Worm (Caenorhabditis elegans) whole organism, L1 larva: Measurements from ENCODE around the gene C02B8.3.

Source experiments
- C04F5.9 ChIP-seq: sonication (generic microtip); optimal IDR thresholded peaks from 2 replicates; lab custom pipeline; 2016; ENCODE audit warnings: missing genetic modification characterization, missing compliant biosample characterization
- C16A3.4 ChIP-seq: fragments of 150-350 bp; optimal IDR thresholded peaks from 2 replicates; lab custom pipeline; 2014; ENCODE audit warnings: missing biosample characterization, missing genetic modification characterization
- C34B4.2 ChIP-seq: sonication (generic microtip); optimal IDR thresholded peaks from 2 replicates; lab custom pipeline; 2017; ENCODE audit warnings: mild to moderate bottlenecking, missing genetic modification characterization, missing compliant biosample characterization
- Y116A8C.19 ChIP-seq: sonication (generic microtip); optimal IDR thresholded peaks from 2 replicates; lab custom pipeline; 2016; ENCODE audit warnings: missing compliant biosample characterization, missing genetic modification characterization, borderline replicate concordance
- alr-1 ChIP-seq: fragments of 200-800 bp; sonication (Bioruptor generic); optimal IDR thresholded peaks from 2 replicates; lab custom pipeline; 2018; ENCODE audit warnings: borderline replicate concordance, mild to moderate bottlenecking, missing genetic modification characterization, missing compliant biosample characterization
- aly-2 ChIP-seq: fragments of 150-350 bp; optimal IDR thresholded peaks from 2 replicates; lab custom pipeline; 2014; ENCODE audit warnings: missing biosample characterization, missing genetic modification characterization
- blmp-1 ChIP-seq: fragments of 150-350 bp; optimal IDR thresholded peaks from 2 replicates; lab custom pipeline; 2014; ENCODE audit warnings: missing biosample characterization, missing genetic modification characterization
- ceh-63 ChIP-seq: fragments of 200-800 bp; sonication (Bioruptor generic); optimal IDR thresholded peaks from 2 replicates; lab custom pipeline; 2018; ENCODE audit warnings: mild to moderate bottlenecking, missing genetic modification characterization, missing compliant biosample characterization
- ceh-8 ChIP-seq: fragments of 200-800 bp; sonication (Bioruptor generic); optimal IDR thresholded peaks from 2 replicates; lab custom pipeline; 2018; ENCODE audit warnings: mild to moderate bottlenecking, missing genetic modification characterization, moderate library complexity, missing compliant biosample characterization
- ceh-82 ChIP-seq, 3 experiments: fragments of 150-350 bp in 1 of 3; sonication (generic microtip) in 2 of 3; optimal IDR thresholded peaks; 2 replicates each; lab custom pipeline; 2014 to 2017; ENCODE audit warnings: missing biosample characterization in 3 of 3, missing genetic modification characterization in 3 of 3
- ceh-88 ChIP-seq: fragments of 200-800 bp; sonication (Bioruptor generic); IDR thresholded peaks from 2 replicates; pipeline ENCODE4 v1.3.6; 2022; ENCODE audit warnings: missing genetic modification characterization, missing compliant biosample characterization
- ceh-90 ChIP-seq: sonication (generic microtip); optimal IDR thresholded peaks from 2 replicates; lab custom pipeline; 2016; ENCODE audit warnings: missing genetic modification characterization, missing compliant biosample characterization
- ces-1 ChIP-seq: fragments of 150-350 bp; optimal IDR thresholded peaks from 2 replicates; lab custom pipeline; 2014; ENCODE audit warnings: missing biosample characterization, missing genetic modification reagents, missing genetic modification characterization
- dpl-1 ChIP-seq, 3 experiments: fragments of 150-350 bp in 2 of 3; sonication (generic microtip) in 1 of 3; optimal IDR thresholded peaks; 2 replicates each; lab custom pipeline; 2014 to 2017; ENCODE audit warnings: missing biosample characterization in 3 of 3, missing genetic modification characterization in 3 of 3, missing genetic modification reagents in 3 of 3
- dsc-1 ChIP-seq: sonication (generic microtip); optimal IDR thresholded peaks from 2 replicates; lab custom pipeline; 2016; ENCODE audit warnings: mild to moderate bottlenecking, missing genetic modification characterization, missing compliant biosample characterization
- efl-3 ChIP-seq: fragments of 200-800 bp; sonication (Bioruptor generic); optimal IDR thresholded peaks from 2 replicates; lab custom pipeline; 2018; ENCODE audit warnings: mild to moderate bottlenecking, missing genetic modification characterization, missing compliant biosample characterization
- egl-27 ChIP-seq, 2 experiments: fragments of 150-350 bp in 1 of 2; sonication (generic microtip); optimal IDR thresholded peaks; 3 replicates each; lab custom pipeline; 2017 to 2018; ENCODE audit warnings: missing biosample characterization in 2 of 2, missing genetic modification characterization in 2 of 2, missing genetic modification reagents in 2 of 2
- fkh-10 ChIP-seq: sonication (generic microtip); optimal IDR thresholded peaks from 2 replicates; lab custom pipeline; 2017; ENCODE audit warnings: missing biosample characterization, missing genetic modification reagents, missing genetic modification characterization
- fkh-4 ChIP-seq: sonication (generic microtip); optimal IDR thresholded peaks from 2 replicates; lab custom pipeline; 2016; ENCODE audit warnings: missing compliant biosample characterization, missing genetic modification characterization, borderline replicate concordance
- hlh-17 ChIP-seq: fragments of 200-800 bp; sonication (Bioruptor generic); optimal IDR thresholded peaks from 2 replicates; lab custom pipeline; 2018; ENCODE audit warnings: missing genetic modification characterization, mild to moderate bottlenecking, missing compliant biosample characterization, moderate library complexity, borderline replicate concordance
- hpl-2 ChIP-seq: fragments of 150-350 bp; optimal IDR thresholded peaks from 2 replicates; lab custom pipeline; 2014; ENCODE audit warnings: missing biosample characterization, missing genetic modification reagents, missing genetic modification characterization
- isw-1 ChIP-seq: fragments of 200-800 bp; sonication (Bioruptor generic); IDR thresholded peaks from 2 replicates; pipeline ENCODE4 v1.3.6; 2022; ENCODE audit warnings: missing genetic modification characterization, missing compliant biosample characterization
- jun-1 ChIP-seq: fragments of 150-350 bp; optimal IDR thresholded peaks from 2 replicates; lab custom pipeline; 2014; ENCODE audit warnings: missing biosample characterization, missing genetic modification reagents, missing genetic modification characterization
- lin-14 ChIP-seq: fragments of 200-800 bp; sonication (Bioruptor generic); optimal IDR thresholded peaks from 2 replicates; lab custom pipeline; 2018; ENCODE audit warnings: mild to moderate bottlenecking, missing genetic modification characterization, moderate library complexity, missing compliant biosample characterization
- lin-35 ChIP-seq, 2 experiments: fragments of 150-350 bp; optimal IDR thresholded peaks; 2 replicates each; lab custom pipeline; 2014; ENCODE audit warnings: missing biosample characterization in 2 of 2, missing genetic modification characterization in 2 of 2, missing genetic modification reagents in 2 of 2
- lin-39 ChIP-seq: fragments of 150-350 bp; optimal IDR thresholded peaks from 2 replicates; lab custom pipeline; 2014; ENCODE audit warnings: missing biosample characterization, missing genetic modification reagents, missing genetic modification characterization
- lir-3 ChIP-seq: sonication (generic microtip); optimal IDR thresholded peaks from 2 replicates; lab custom pipeline; 2016; ENCODE audit warnings: mild to moderate bottlenecking, missing genetic modification characterization, moderate library complexity, missing compliant biosample characterization; ENCODE audit not compliant: poor library complexity
- mdl-1 ChIP-seq, 2 experiments: fragments of 150-350 bp; optimal IDR thresholded peaks; 2 replicates each; lab custom pipeline; 2014 to 2017; ENCODE audit warnings: missing biosample characterization in 2 of 2, missing genetic modification characterization in 2 of 2, inconsistent platforms in 1 of 2
- mef-2 ChIP-seq: fragments of 150-350 bp; optimal IDR thresholded peaks from 2 replicates; lab custom pipeline; 2014; ENCODE audit warnings: missing biosample characterization, missing genetic modification characterization
- mep-1 ChIP-seq: fragments of 150-350 bp; optimal IDR thresholded peaks from 2 replicates; lab custom pipeline; 2014; ENCODE audit warnings: missing biosample characterization, missing genetic modification characterization
- nhr-11 ChIP-seq: fragments of 150-350 bp; optimal IDR thresholded peaks from 2 replicates; lab custom pipeline; 2014; ENCODE audit warnings: missing biosample characterization, missing genetic modification characterization
- nhr-12 ChIP-seq: sonication (generic microtip); optimal IDR thresholded peaks from 2 replicates; lab custom pipeline; 2017; ENCODE audit warnings: missing biosample characterization, missing genetic modification characterization
- nhr-19 ChIP-seq: fragments of 200-800 bp; sonication (Bioruptor generic); conservative IDR thresholded peaks from 2 replicates; pipeline ENCODE4 v1.3.6; 2022; ENCODE audit warnings: missing genetic modification characterization, missing compliant biosample characterization
- nhr-20 ChIP-seq: sonication (generic microtip); optimal IDR thresholded peaks from 2 replicates; lab custom pipeline; 2016; ENCODE audit warnings: mild to moderate bottlenecking, missing genetic modification characterization, missing compliant biosample characterization
- nhr-237 ChIP-seq: fragments of 150-350 bp; optimal IDR thresholded peaks from 2 replicates; lab custom pipeline; 2014; ENCODE audit warnings: missing biosample characterization, missing genetic modification characterization
- nhr-28 ChIP-seq: fragments of 150-350 bp; optimal IDR thresholded peaks from 2 replicates; lab custom pipeline; 2014; ENCODE audit warnings: missing biosample characterization, missing genetic modification characterization
- nhr-47 ChIP-seq: sonication (generic microtip); optimal IDR thresholded peaks from 2 replicates; lab custom pipeline; 2016; ENCODE audit warnings: mild to moderate bottlenecking, missing genetic modification characterization, moderate library complexity, missing compliant biosample characterization
- nhr-76 ChIP-seq: sonication (generic microtip); optimal IDR thresholded peaks from 2 replicates; lab custom pipeline; 2017; ENCODE audit warnings: missing biosample characterization, missing genetic modification characterization
- nhr-77 ChIP-seq: fragments of 150-350 bp; optimal IDR thresholded peaks from 2 replicates; lab custom pipeline; 2014; ENCODE audit warnings: missing biosample characterization, missing genetic modification characterization
- pqm-1 ChIP-seq: sonication (generic microtip); optimal IDR thresholded peaks from 3 replicates; lab custom pipeline; 2017; ENCODE audit warnings: missing biosample characterization, missing genetic modification characterization
- snu-23 ChIP-seq: sonication (generic microtip); optimal IDR thresholded peaks from 2 replicates; lab custom pipeline; 2016; ENCODE audit warnings: missing genetic modification characterization, missing compliant biosample characterization
- sptf-1 ChIP-seq: fragments of 150-350 bp; optimal IDR thresholded peaks from 2 replicates; lab custom pipeline; 2014; ENCODE audit warnings: missing biosample characterization, missing genetic modification characterization
- sup-37 ChIP-seq: fragments of 200-800 bp; sonication (Bioruptor generic); optimal IDR thresholded peaks from 2 replicates; lab custom pipeline; 2018; ENCODE audit warnings: mild to moderate bottlenecking, missing genetic modification characterization, missing compliant biosample characterization
- swsn-7 ChIP-seq: sonication (generic microtip); optimal IDR thresholded peaks from 2 replicates; lab custom pipeline; 2016; ENCODE audit warnings: missing genetic modification characterization, missing compliant biosample characterization
- tbx-2 ChIP-seq: sonication (generic microtip); optimal IDR thresholded peaks from 2 replicates; lab custom pipeline; 2016; ENCODE audit warnings: missing genetic modification characterization, missing compliant biosample characterization
- tlp-1 ChIP-seq: fragments of 150-350 bp; optimal IDR thresholded peaks from 2 replicates; lab custom pipeline; 2014; ENCODE audit warnings: missing biosample characterization, missing genetic modification characterization
- unc-130 ChIP-seq: fragments of 150-350 bp; optimal IDR thresholded peaks from 2 replicates; lab custom pipeline; 2017; ENCODE audit warnings: missing biosample characterization, missing genetic modification characterization, inconsistent platforms
- unc-62 ChIP-seq: fragments of 150-350 bp; optimal IDR thresholded peaks from 2 replicates; lab custom pipeline; 2014; ENCODE audit warnings: missing biosample characterization, missing genetic modification reagents, missing genetic modification characterization
- unc-98 ChIP-seq: fragments of 200-800 bp; sonication (Bioruptor generic); IDR thresholded peaks from 2 replicates; pipeline ENCODE4 v1.3.6; 2022; ENCODE audit warnings: missing genetic modification characterization, missing compliant biosample characterization
- vab-15 ChIP-seq: sonication (generic microtip); optimal IDR thresholded peaks from 2 replicates; lab custom pipeline; 2017; ENCODE audit warnings: missing genotype, mild to moderate bottlenecking, missing genetic modification characterization, missing compliant biosample characterization
- xbp-1 ChIP-seq: sonication (generic microtip); optimal IDR thresholded peaks from 2 replicates; lab custom pipeline; 2016; ENCODE audit warnings: missing genetic modification characterization, missing compliant biosample characterization
- zag-1 ChIP-seq: fragments of 150-350 bp; optimal IDR thresholded peaks from 2 replicates; lab custom pipeline; 2014; ENCODE audit warnings: missing biosample characterization, missing genetic modification characterization
- zip-4 ChIP-seq: fragments of 200-800 bp; sonication (Bioruptor generic); optimal IDR thresholded peaks from 2 replicates; lab custom pipeline; 2018; ENCODE audit warnings: mild to moderate bottlenecking, missing genetic modification characterization, moderate library complexity, missing compliant biosample characterization

The C02B8.3 gene

ce11 chrX:8136276-8136891 is 2.9 kb upstream of the C02B8.3 start, which contains the start of gene C02B8.6 (continued):
- TF ChIP-seq nhr-28 (no peak), fkh-4 (tag; lab: Kevin White, UChicago) (no peak), dsc-1 (tag; lab: Kevin White, UChicago) (peak; percentile 13), jun-1 (no peak), unc-98 (GFP tag; lab: Robert Waterston, UW) (no peak), unc-130 (tag; lab: Kevin White, UChicago) (no peak), lin-39 (tag; lab: Kevin White, UChicago) (no peak), ceh-88 (no peak), ces-1 (no peak), fkh-10 (GFP tag; lab: Kevin White, UChicago) (no peak), efl-3 (GFP tag; lab: Kevin White, UChicago) (no peak), mef-2 (tag; lab: Kevin White, UChicago) (no peak), hlh-17 (GFP tag; lab: Kevin White, UChicago) (no peak), pqm-1 (tag; lab: Kevin White, UChicago) (no peak), nhr-20 (tag; lab: Kevin White, UChicago) (peak; percentile 25), mep-1 (tag; lab: Kevin White, UChicago) (peak; percentile 79), ceh-63 (no peak), zag-1 (tag; lab: Kevin White, UChicago) (no peak), hpl-2 (GFP tag; lab: Kevin White, UChicago) (no peak), lir-3 (tag; lab: Kevin White, UChicago) (no peak), snu-23 (GFP tag; lab: Kevin White, UChicago) (peak; percentile 60), nhr-76 (tag; lab: Kevin White, UChicago) (no peak), Y116A8C.19 (tag; lab: Kevin White, UChicago) (no peak), swsn-7 (tag; lab: Kevin White, UChicago) (peak; percentile 40), alr-1 (tag; lab: Kevin White, UChicago) (no peak), zip-4 (GFP tag; lab: Kevin White, UChicago) (no peak), nhr-19 (no peak), blmp-1 (peak; percentile 63), isw-1 (GFP tag; lab: Robert Waterston, UW) (no peak), vab-15 (tag; lab: Kevin White, UChicago) (no peak), nhr-47 (tag; lab: Kevin White, UChicago) (peak; percentile 39), aly-2 (tag; lab: Kevin White, UChicago) (no peak), C04F5.9 (tag; lab: Kevin White, UChicago) (no peak), nhr-77 (tag; lab: Kevin White, UChicago) (no peak), ceh-8 (GFP tag; lab: Kevin White, UChicago) (no peak), egl-27 (tag; optimal IDR thresholded peaks at IDR 0.05; lab: Kevin White, UChicago) (no peak), lin-14 (GFP tag; lab: Kevin White, UChicago) (peak; percentile 69), ceh-82 (tag; optimal IDR thresholded peaks at IDR 0.05; lab: Kevin White, UChicago) (peak in 1 of 3 experiments; percentile 29), C16A3.4 (tag; lab: Kevin White, UChicago) (peak; percentile 42), tlp-1 (tag; lab: Kevin White, UChicago) (no peak), tbx-2 (tag; lab: Kevin White, UChicago) (no peak), unc-62 (GFP tag; lab: Kevin White, UChicago) (no peak), nhr-12 (tag; lab: Kevin White, UChicago) (no peak), sptf-1 (tag; lab: Kevin White, UChicago) (no peak), mdl-1 (tag; optimal IDR thresholded peaks at IDR 0.05; lab: Kevin White, UChicago) (peak in 1 of 2 experiments; percentile 23), sup-37 (GFP tag; lab: Kevin White, UChicago) (no peak), nhr-237 (tag; lab: Kevin White, UChicago) (no peak), xbp-1 (peak; percentile 27), ceh-90 (tag; lab: Kevin White, UChicago) (no peak), nhr-11 (no peak), lin-35 (GFP tag; optimal IDR thresholded peaks at IDR 0.05; lab: Kevin White, UChicago) (peak; percentile 24 to 60), dpl-1 (GFP tag; optimal IDR thresholded peaks at IDR 0.05; lab: Kevin White, UChicago) (peak; percentile 15 to 44 (median 25)), C34B4.2 (tag; lab: Kevin White, UChicago) (no peak)
